Fruit fly (Drosophila melanogaster) whole organism, embryonic: ENCODE results near the gene TTLL15.

Experiments
- B-H2 ChIP-seq: fragments of 200-800 bp; sonication (Bioruptor generic); optimal IDR thresholded peaks from 2 replicates; lab custom pipeline; 2018; ENCODE audit warnings: missing biosample characterization, mild to moderate bottlenecking, missing genetic modification characterization
- BEAF-32 ChIP-seq: fragments of 200-800 bp; sonication (Bioruptor generic); optimal IDR thresholded peaks from 3 replicates; lab custom pipeline; 2017; ENCODE audit warnings: missing biosample characterization, missing genetic modification characterization, mild to moderate bottlenecking, moderate library complexity, missing genetic modification reagents
- CG10267 ChIP-seq: fragments of 200-800 bp; sonication (Bioruptor generic); optimal IDR thresholded peaks from 2 replicates; lab custom pipeline; 2018; ENCODE audit warnings: missing biosample characterization, mild to moderate bottlenecking, missing genetic modification characterization, moderate library complexity
- CG11093 ChIP-seq: fragments of 200-800 bp; sonication (Bioruptor generic); IDR thresholded peaks from 3 replicates; pipeline ENCODE4 v1.3.6; 2022; ENCODE audit warnings: missing biosample characterization, missing genetic modification characterization
- CG11504 ChIP-seq: fragments of 200-800 bp; sonication (Bioruptor generic); optimal IDR thresholded peaks from 3 replicates; lab custom pipeline; 2019; ENCODE audit warnings: missing biosample characterization, mild to moderate bottlenecking, missing genetic modification characterization, moderate library complexity
- CG11723 ChIP-seq: fragments of 200-800 bp; sonication (Bioruptor generic); optimal IDR thresholded peaks from 2 replicates; lab custom pipeline; 2017; ENCODE audit warnings: missing biosample characterization, mild to moderate bottlenecking, missing genetic modification characterization
- CG12155 ChIP-seq: fragments of 200-800 bp; sonication (Bioruptor generic); optimal IDR thresholded peaks from 3 replicates; lab custom pipeline; 2016; ENCODE audit warnings: missing biosample characterization, missing genetic modification characterization
- CG12769 ChIP-seq: fragments of 200-800 bp; sonication (Bioruptor generic); optimal IDR thresholded peaks from 2 replicates; lab custom pipeline; 2019; ENCODE audit warnings: missing biosample characterization, mild to moderate bottlenecking, missing genetic modification characterization, moderate library complexity
- CG12942 ChIP-seq: fragments of 200-800 bp; sonication (Bioruptor generic); optimal IDR thresholded peaks from 3 replicates; lab custom pipeline; 2016; ENCODE audit warnings: missing biosample characterization, missing genetic modification characterization
- CG14667 ChIP-seq: fragments of 200-800 bp; sonication (Bioruptor generic); IDR thresholded peaks from 2 replicates; pipeline ENCODE4 v1.3.6; 2022; ENCODE audit warnings: missing biosample characterization, missing genetic modification characterization
- CG14860 ChIP-seq: fragments of 200-800 bp; sonication (Bioruptor generic); IDR thresholded peaks from 3 replicates; pipeline ENCODE4 v1.3.6; 2022; ENCODE audit warnings: missing biosample characterization, missing genetic modification characterization; ENCODE audit not compliant: partially characterized antibody
- CG17359 ChIP-seq: fragments of 200-800 bp; sonication (Bioruptor generic); optimal IDR thresholded peaks from 3 replicates; lab custom pipeline; 2018; ENCODE audit warnings: missing biosample characterization, mild to moderate bottlenecking, missing genetic modification characterization, moderate library complexity
- CG17829 ChIP-seq: fragments of 200-800 bp; optimal IDR thresholded peaks from 2 replicates; lab custom pipeline; 2019; ENCODE audit warnings: missing biosample characterization, mild to moderate bottlenecking, missing genetic modification characterization, moderate library complexity
- CG18262 ChIP-seq: fragments of 200-800 bp; optimal IDR thresholded peaks from 3 replicates; lab custom pipeline; 2019; ENCODE audit warnings: missing biosample characterization, mild to moderate bottlenecking, missing genetic modification characterization, moderate library complexity
- CG34422 ChIP-seq: fragments of 200-800 bp; sonication (Bioruptor generic); IDR thresholded peaks from 3 replicates; pipeline ENCODE4 v1.3.6; 2022; ENCODE audit warnings: missing biosample characterization, missing genetic modification characterization
- CG3995 ChIP-seq: fragments of 200-800 bp; sonication (Bioruptor generic); optimal IDR thresholded peaks from 3 replicates; lab custom pipeline; 2016; ENCODE audit warnings: missing biosample characterization, missing genetic modification characterization
- CG4328 ChIP-seq: fragments of 200-800 bp; sonication (Bioruptor generic); optimal IDR thresholded peaks from 3 replicates; lab custom pipeline; 2017; ENCODE audit warnings: missing biosample characterization, missing genetic modification reagents, missing genetic modification characterization
- CG6765 ChIP-seq: fragments of 200-800 bp; sonication (Bioruptor generic); optimal IDR thresholded peaks from 3 replicates; lab custom pipeline; 2017; ENCODE audit warnings: missing biosample characterization, mild to moderate bottlenecking, missing genetic modification characterization
- CG8089 ChIP-seq: fragments of 200-800 bp; sonication (Bioruptor generic); optimal IDR thresholded peaks from 3 replicates; lab custom pipeline; 2016; ENCODE audit warnings: missing biosample characterization, missing genetic modification characterization
- CG8290 ChIP-seq, 3 experiments: fragments of 200-800 bp; sonication (Bioruptor generic); optimal IDR thresholded peaks; 2 replicates each; lab custom pipeline; 2016 to 2019; ENCODE audit warnings: missing biosample characterization in 3 of 3, missing genetic modification characterization in 3 of 3, mild to moderate bottlenecking in 2 of 3, moderate library complexity in 1 of 3
- CG8388 ChIP-seq: fragments of 200-800 bp; sonication (Bioruptor generic); optimal IDR thresholded peaks from 2 replicates; lab custom pipeline; 2019; ENCODE audit warnings: missing biosample characterization, mild to moderate bottlenecking, missing genetic modification characterization, moderate library complexity
- CG8478 ChIP-seq: fragments of >200 bp; optimal IDR thresholded peaks from 2 replicates; lab custom pipeline; 2018
- CHES-1-like ChIP-seq: fragments of 200-800 bp; sonication (Bioruptor generic); optimal IDR thresholded peaks from 2 replicates; lab custom pipeline; 2016; ENCODE audit warnings: missing biosample characterization, missing genetic modification characterization
- Elba2 ChIP-seq: fragments of 200-800 bp; sonication (Bioruptor generic); optimal IDR thresholded peaks from 3 replicates; lab custom pipeline; 2016; ENCODE audit warnings: missing biosample characterization, missing genetic modification characterization
- Ets97D ChIP-seq: fragments of 200-800 bp; sonication (Bioruptor generic); optimal IDR thresholded peaks from 3 replicates; lab custom pipeline; 2016; ENCODE audit warnings: missing biosample characterization, missing genetic modification characterization
- HLH4C ChIP-seq: fragments of 200-800 bp; sonication (Bioruptor generic); IDR thresholded peaks from 3 replicates; pipeline ENCODE4 v1.3.6; 2022; ENCODE audit warnings: missing biosample characterization, missing genetic modification characterization; ENCODE audit not compliant: partially characterized antibody
- Hmr ChIP-seq: fragments of 200-800 bp; sonication (Bioruptor generic); optimal IDR thresholded peaks from 3 replicates; lab custom pipeline; 2017; ENCODE audit warnings: mild to moderate bottlenecking, missing biosample characterization, missing genetic modification reagents, missing genetic modification characterization
- Hsf ChIP-seq: fragments of 200-800 bp; sonication (Bioruptor generic); optimal IDR thresholded peaks from 3 replicates; lab custom pipeline; 2016; ENCODE audit warnings: missing biosample characterization, missing genetic modification characterization
- Lim3 ChIP-seq: fragments of 200-800 bp; sonication (Bioruptor generic); IDR thresholded peaks from 2 replicates; pipeline ENCODE4 v1.3.6; 2022; ENCODE audit warnings: missing biosample characterization, missing genetic modification characterization
- NFAT ChIP-seq: fragments of 200-800 bp; sonication (Bioruptor generic); IDR thresholded peaks from 2 replicates; pipeline ENCODE4 v1.3.6; 2022; ENCODE audit warnings: missing biosample characterization, missing genetic modification characterization
- Nf-YB ChIP-seq: fragments of 200-800 bp; sonication (Bioruptor generic); optimal IDR thresholded peaks from 3 replicates; lab custom pipeline; 2019; ENCODE audit warnings: missing biosample characterization, mild to moderate bottlenecking, missing genetic modification characterization, moderate library complexity
- Nf-YC ChIP-seq: fragments of 200-800 bp; optimal IDR thresholded peaks from 3 replicates; lab custom pipeline; 2019; ENCODE audit warnings: missing biosample characterization, mild to moderate bottlenecking, missing genetic modification characterization, moderate library complexity
- Pdp1 ChIP-seq, 2 experiments: fragments of 200-800 bp; sonication (Bioruptor generic); optimal IDR thresholded peaks; 3 replicates each; lab custom pipeline; 2016; ENCODE audit warnings: missing biosample characterization in 2 of 2, missing genetic modification characterization in 2 of 2, mild to moderate bottlenecking in 1 of 2, moderate library complexity in 1 of 2
- Six4 ChIP-seq: fragments of 200-800 bp; sonication (Bioruptor generic); optimal IDR thresholded peaks from 2 replicates; lab custom pipeline; 2016; ENCODE audit warnings: missing biosample characterization, missing genetic modification characterization
- Vsx1 ChIP-seq: fragments of 200-800 bp; sonication (Bioruptor generic); optimal IDR thresholded peaks from 2 replicates; lab custom pipeline; 2017; ENCODE audit warnings: missing biosample characterization, mild to moderate bottlenecking, missing genetic modification characterization, missing genetic modification reagents
- al ChIP-seq: fragments of 200-800 bp; sonication (Bioruptor generic); IDR thresholded peaks from 2 replicates; pipeline ENCODE4 v1.3.6; 2022; ENCODE audit warnings: missing biosample characterization, missing genetic modification characterization
- crp ChIP-seq, 2 experiments: fragments of 200-800 bp; sonication (Bioruptor generic); optimal IDR thresholded peaks; 2 replicates in 1 of 2; 3 replicates in 1 of 2; lab custom pipeline; 2017; ENCODE audit warnings: missing biosample characterization in 2 of 2, missing genetic modification characterization in 2 of 2, mild to moderate bottlenecking in 1 of 2, moderate library complexity in 1 of 2
- da ChIP-seq: fragments of 200-800 bp; sonication (Bioruptor generic); optimal IDR thresholded peaks from 2 replicates; lab custom pipeline; 2016; ENCODE audit warnings: missing biosample characterization, missing genetic modification characterization
- ems ChIP-seq: fragments of 200-800 bp; sonication (Bioruptor generic); optimal IDR thresholded peaks from 3 replicates; lab custom pipeline; 2016; ENCODE audit warnings: missing biosample characterization, missing genetic modification characterization
- en ChIP-seq: fragments of 200-800 bp; sonication (Bioruptor generic); optimal IDR thresholded peaks from 2 replicates; lab custom pipeline; 2016; ENCODE audit warnings: missing biosample characterization, missing genetic modification characterization
- eyg ChIP-seq: fragments of 200-800 bp; sonication (Bioruptor generic); optimal IDR thresholded peaks from 3 replicates; lab custom pipeline; 2016; ENCODE audit warnings: missing biosample characterization, missing genetic modification characterization
- h ChIP-seq: fragments of >200 bp; optimal IDR thresholded peaks from 2 replicates; lab custom pipeline; 2017
- ind ChIP-seq: fragments of 200-800 bp; sonication (Bioruptor generic); optimal IDR thresholded peaks from 3 replicates; lab custom pipeline; 2016; ENCODE audit warnings: missing biosample characterization, missing genetic modification characterization
- insv ChIP-seq, 2 experiments: fragments of 200-800 bp; sonication (Bioruptor generic); optimal IDR thresholded peaks; 3 replicates each; lab custom pipeline; 2016 to 2018; ENCODE audit warnings: missing biosample characterization in 2 of 2, missing genetic modification characterization in 2 of 2
- sim ChIP-seq: fragments of 200-800 bp; sonication (Bioruptor generic); IDR thresholded peaks from 2 replicates; pipeline ENCODE4 v1.3.6; 2022; ENCODE audit warnings: missing biosample characterization, missing genetic modification characterization
- sisA ChIP-seq: fragments of 200-800 bp; sonication (Bioruptor generic); IDR thresholded peaks from 2 replicates; pipeline ENCODE4 v1.3.6; 2022; ENCODE audit warnings: missing biosample characterization, missing genetic modification characterization
- tio ChIP-seq: fragments of 200-800 bp; sonication (Bioruptor generic); optimal IDR thresholded peaks from 2 replicates; lab custom pipeline; 2017; ENCODE audit warnings: missing biosample characterization, missing genetic modification characterization, inconsistent platforms
- tna ChIP-seq: fragments of 200-800 bp; sonication (Bioruptor generic); IDR thresholded peaks from 2 replicates; pipeline ENCODE4 v1.3.6; 2022; ENCODE audit warnings: missing biosample characterization, missing genetic modification characterization; ENCODE audit not compliant: partially characterized antibody
- tup ChIP-seq: fragments of 200-800 bp; sonication (Bioruptor generic); optimal IDR thresholded peaks from 2 replicates; lab custom pipeline; 2016; ENCODE audit warnings: missing biosample characterization, mild to moderate bottlenecking, missing genetic modification characterization, moderate library complexity
- zen ChIP-seq: fragments of 200-800 bp; sonication (Bioruptor generic); optimal IDR thresholded peaks from 3 replicates; lab custom pipeline; 2018; ENCODE audit warnings: missing biosample characterization, mild to moderate bottlenecking, missing genetic modification characterization, moderate library complexity

Gene TTLL15

DNA sequence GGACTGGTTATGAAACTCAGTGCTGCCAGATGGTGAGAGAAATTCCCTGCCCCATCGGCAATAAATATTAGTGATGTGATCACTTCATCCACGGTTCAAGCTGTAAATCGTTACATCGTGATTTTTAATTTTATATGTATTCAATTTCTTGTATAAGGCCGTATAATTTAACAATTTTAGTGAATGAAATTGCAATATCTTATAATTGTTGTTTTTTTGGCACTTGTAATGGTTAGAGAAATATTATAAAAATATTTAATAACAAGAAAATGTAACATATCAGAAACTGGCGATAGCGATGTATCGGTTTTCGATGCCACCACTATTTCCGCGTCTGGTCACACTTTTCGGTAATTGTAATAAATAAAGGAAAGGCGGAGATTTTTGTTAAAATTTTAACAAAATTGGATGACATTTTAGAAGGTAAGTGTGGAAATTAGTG, 31.0 kb upstream of the TTLL15 start, which contains the start of the genes mRpL37 and Rbp1 (continued):
- TF ChIP-seq CG11504 (peak; percentile 81), da (GFP tag; lab: Kevin White, UChicago) (no peak), ind (GFP tag; lab: Kevin White, UChicago) (peak; percentile 84), CG34422 (GFP tag; lab: Robert Waterston, UW) (peak; percentile 47; the same call in 2 of the 3 replicates), CG8290 (GFP tag; optimal IDR thresholded peaks at IDR 0.05; lab: Kevin White, UChicago) (peak; percentile 71), CG8290 (tag; optimal IDR thresholded peaks at IDR 0.05; lab: Kevin White, UChicago) (no peak), Hsf (peak; percentile 80), Hmr (GFP tag; lab: Kevin White, UChicago) (no peak), zen (peak; percentile 71), CG6765 (GFP tag; lab: Kevin White, UChicago) (peak; percentile 29), CG17359 (peak; percentile 50), NFAT (GFP tag; lab: Robert Waterston, UW) (peak; percentile 58; the same call in 1 of the 2 replicates), CG8388 (GFP tag; lab: Kevin White, UChicago) (no peak), ems (GFP tag; lab: Kevin White, UChicago) (peak; percentile 88), Pdp1 (GFP tag; optimal IDR thresholded peaks at IDR 0.05; lab: Kevin White, UChicago) (peak; percentile 82 to 89), Nf-YB (no peak), h (no peak), tna (GFP tag; lab: Robert Waterston, UW) (peak; percentile 31; the same call in 1 of the 2 replicates), insv (GFP tag; optimal IDR thresholded peaks at IDR 0.05; lab: Kevin White, UChicago) (peak in 1 of 2 experiments; percentile 42), CG18262 (tag; lab: Kevin White, UChicago) (peak; percentile 81), CG4328 (GFP tag; lab: Kevin White, UChicago) (peak; percentile 72), CG8089 (peak; percentile 35), Nf-YC (tag; lab: Kevin White, UChicago) (peak; percentile 76), CG8478 (lab: Kevin White, UChicago) (no peak), sim (no peak), CG12942 (GFP tag; lab: Kevin White, UChicago) (peak; percentile 75), Lim3 (GFP tag; lab: Robert Waterston, UW) (no peak), CG12155 (GFP tag; lab: Kevin White, UChicago) (peak; percentile 79), tio (GFP tag; lab: Kevin White, UChicago) (peak; percentile 66), tup (GFP tag; lab: Kevin White, UChicago) (no peak), sisA (peak; percentile 86), CG3995 (peak; percentile 98), CG11093 (GFP tag; lab: Robert Waterston, UW) (peak; percentile 80; the same call in 2 of the 3 replicates), en (no peak), Ets97D (GFP tag; lab: Kevin White, UChicago) (peak; percentile 54), al (peak; percentile 85), CG10267 (tag; lab: Kevin White, UChicago) (peak; percentile 80), Six4 (GFP tag; lab: Kevin White, UChicago) (peak; percentile 31), HLH4C (GFP tag; lab: Robert Waterston, UW) (peak; percentile 90), crp (GFP tag; optimal IDR thresholded peaks at IDR 0.05; lab: Kevin White, UChicago) (peak in 1 of 2 experiments; percentile 40), CG12769 (tag; lab: Kevin White, UChicago) (no peak), Vsx1 (GFP tag; lab: Kevin White, UChicago) (no peak), CHES-1-like (GFP tag; lab: Kevin White, UChicago) (peak; percentile 42), Elba2 (peak; percentile 20), CG14860 (peak; percentile 95), CG14667 (GFP tag; lab: Robert Waterston, UW) (peak; percentile 48), CG11723 (GFP tag; lab: Kevin White, UChicago) (peak; percentile 19), B-H2 (GFP tag; lab: Kevin White, UChicago) (peak; percentile 66), CG17829 (peak; percentile 89), eyg (GFP tag; lab: Kevin White, UChicago) (no peak), BEAF-32 (GFP tag; lab: Kevin White, UChicago) (peak; percentile 97)
